Fruit fly (Drosophila melanogaster) whole organism: ENCODE results near the gene CG6287.

Experiments used
- CG8478 ChIP-seq: fragments of >200 bp; optimal IDR thresholded peaks from 2 replicates; lab custom pipeline; 2018; ENCODE audit warnings: inconsistent platforms
- Dll ChIP-seq: fragments of >200 bp; optimal IDR thresholded peaks from 2 replicates; lab custom pipeline; 2017
- EcR ChIP-seq, 2 experiments: fragments of >200 bp; optimal IDR thresholded peaks; 2 replicates each; lab custom pipeline; 2017; ENCODE audit warnings: missing biosample characterization in 2 of 2, missing genetic modification characterization in 2 of 2, missing genetic modification reagents in 2 of 2
- pan ChIP-seq: fragments of >200 bp; optimal IDR thresholded peaks from 2 replicates; lab custom pipeline; 2017
- psq ChIP-seq: fragments of >200 bp; optimal IDR thresholded peaks from 2 replicates; lab custom pipeline; 2017
- usp ChIP-seq: fragments of >200 bp; optimal IDR thresholded peaks from 2 replicates; lab custom pipeline; 2017; ENCODE audit warnings: missing biosample characterization, missing genetic modification characterization, mixed read lengths

DNA sequence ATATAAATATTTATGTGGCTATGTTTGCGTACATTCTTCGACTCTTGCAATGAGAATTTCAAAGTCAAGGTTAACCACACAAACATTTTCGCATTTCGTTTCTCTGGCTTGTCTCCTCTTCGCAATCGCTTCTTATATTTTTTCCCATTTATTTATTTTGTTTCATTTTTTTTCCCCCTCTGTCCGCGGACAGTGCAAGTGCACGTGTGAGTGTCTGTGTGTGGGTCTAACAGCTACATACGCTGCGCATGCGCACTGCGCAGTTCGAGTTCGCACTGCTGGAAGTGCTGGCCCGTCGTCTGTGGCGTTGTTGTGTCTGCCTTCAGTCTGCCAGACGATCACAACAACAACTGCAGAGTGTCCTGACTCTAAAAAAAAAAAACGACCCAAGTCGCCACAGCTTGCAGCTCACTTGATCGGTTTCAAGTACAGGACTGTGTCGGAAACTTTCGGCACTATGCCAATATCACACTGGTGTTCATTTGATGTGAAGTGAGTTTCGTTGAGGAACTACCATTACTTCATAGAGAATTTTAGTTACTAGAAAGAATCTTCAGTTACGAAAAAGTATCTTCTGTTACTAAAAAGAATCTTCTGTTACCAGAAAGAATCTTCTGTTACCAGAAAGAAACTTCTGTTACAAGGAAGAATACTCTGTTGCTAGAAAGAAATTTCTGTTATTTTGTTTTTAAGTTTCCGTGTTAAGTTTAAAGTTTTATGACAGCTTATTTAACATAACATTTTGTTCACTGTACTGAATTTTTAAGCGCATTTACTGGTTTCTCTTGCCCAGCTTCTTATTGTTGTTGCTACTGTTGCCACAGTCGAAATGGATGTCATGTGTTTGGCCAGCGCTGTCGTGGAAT lies 20.1 kb upstream of the CG6287 start:
- no peak for TF ChIP-seq psq (lab: Kevin White, UChicago)
- TF ChIP-seq Dll (lab: Kevin White, UChicago) = no peak
- TF ChIP-seq EcR (GFP tag; optimal IDR thresholded peaks at IDR 0.05; lab: Kevin White, UChicago) = no peak
- no peak for TF ChIP-seq CG8478
- no peak for TF ChIP-seq usp (GFP tag; lab: Kevin White, UChicago)
- TF ChIP-seq pan (lab: Kevin White, UChicago) = no peak
